Fruit fly (Drosophila melanogaster): ENCODE results near the gene CG11779.
A peak's percentile ranks its signal among the peaks of the same experiment; 100 is the strongest.

Gene CG11779

DNA sequence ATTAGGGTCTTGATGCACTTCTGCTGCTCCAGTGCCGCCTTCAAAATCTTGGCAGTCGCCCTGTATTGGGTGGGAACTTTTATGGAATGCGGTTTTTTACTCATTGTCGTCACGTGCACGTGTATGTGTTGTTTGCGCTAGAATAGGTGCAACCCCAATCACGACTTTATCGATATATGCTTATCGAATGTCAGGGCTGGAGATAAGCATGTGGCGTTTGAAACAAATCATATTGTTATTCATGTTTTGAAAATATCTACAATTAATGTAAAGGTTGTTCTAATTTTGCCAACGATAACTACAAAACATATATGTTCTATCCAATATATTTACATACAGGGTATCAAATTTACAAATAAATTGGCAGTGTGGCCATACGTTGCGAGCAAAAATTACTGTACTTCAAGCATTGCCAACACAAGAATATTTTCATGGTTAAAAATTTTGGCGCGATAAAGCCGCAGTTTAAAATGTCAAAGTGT lies 2.5 kb upstream of the CG11779 start, which contains the start of the genes CG42359 and Nsun5 (continued):
- TF ChIP-seq btn (GFP tag; optimal IDR thresholded peaks at IDR 0.05), result peak; percentile 65
- TF ChIP-seq CG12391 (tag; optimal IDR thresholded peaks at IDR 0.05), result peak; percentile 96
- peak; percentile 94 for TF ChIP-seq CG8290 (GFP tag; optimal IDR thresholded peaks at IDR 0.05)
- TF ChIP-seq CG8290 (tag; optimal IDR thresholded peaks at IDR 0.05), result peak; percentile 80 to 96
- peak; percentile 84 for TF ChIP-seq CG3281 (GFP tag; optimal IDR thresholded peaks at IDR 0.05)
- TF ChIP-seq Deaf1 (tag; optimal IDR thresholded peaks at IDR 0.05), result peak; percentile 62
- peak; percentile 83 for TF ChIP-seq p53 (GFP tag; optimal IDR thresholded peaks at IDR 0.05)
- TF ChIP-seq cas (GFP tag; IDR thresholded peaks at IDR 0.05), result peak; percentile 72
- peak; percentile 91 for TF ChIP-seq Xrp1 (GFP tag; IDR thresholded peaks at IDR 0.05)
- peak; percentile 86 for TF ChIP-seq CG12744 (GFP tag; optimal IDR thresholded peaks at IDR 0.05)
- TF ChIP-seq tup (GFP tag; optimal IDR thresholded peaks at IDR 0.05), result peak; percentile 67
- TF ChIP-seq Fer3 (tag; optimal IDR thresholded peaks at IDR 0.05), result peak; percentile 86
- peak; percentile 92 for TF ChIP-seq CG10267 (tag; optimal IDR thresholded peaks at IDR 0.05)
- peak in 1 of 2 experiments; percentile 59 for TF ChIP-seq crp (GFP tag; optimal IDR thresholded peaks at IDR 0.05)
- peak; percentile 86 for TF ChIP-seq tgo (GFP tag; IDR thresholded peaks at IDR 0.05)
- TF ChIP-seq sug (tag; optimal IDR thresholded peaks at IDR 0.05), result peak; percentile 90
- peak; percentile 85 for TF ChIP-seq wek (GFP tag; optimal IDR thresholded peaks at IDR 0.05)
- peak; percentile 95 for TF ChIP-seq Hsf (GFP tag; optimal IDR thresholded peaks at IDR 0.05)
- peak; percentile 77 for TF ChIP-seq CG2889 (GFP tag; IDR thresholded peaks at IDR 0.05)
- peak; percentile 46 for TF ChIP-seq CG2875 (GFP tag; optimal IDR thresholded peaks at IDR 0.05)
- TF ChIP-seq dmrt99B (tag; optimal IDR thresholded peaks at IDR 0.05), result peak; percentile 81
- peak; percentile 80 for TF ChIP-seq CG3995 (GFP tag; optimal IDR thresholded peaks at IDR 0.05)
- TF ChIP-seq Meics (GFP tag; optimal IDR thresholded peaks at IDR 0.05), result peak; percentile 83
- peak; percentile 91 for TF ChIP-seq CG9727 (GFP tag; optimal IDR thresholded peaks at IDR 0.05)
- peak; percentile 75 for TF ChIP-seq Myb (GFP tag; optimal IDR thresholded peaks at IDR 0.05)
- TF ChIP-seq tx (GFP tag; optimal IDR thresholded peaks at IDR 0.05), result peak; percentile 91
- peak; percentile 94 for TF ChIP-seq CG17829 (tag; optimal IDR thresholded peaks at IDR 0.05)
- peak; percentile 88 for TF ChIP-seq gt (GFP tag; IDR thresholded peaks at IDR 0.05)
- TF ChIP-seq Lim3 (GFP tag; IDR thresholded peaks at IDR 0.05), result no peak
- TF ChIP-seq Hr51 (GFP tag; optimal IDR thresholded peaks at IDR 0.05), result peak; percentile 84 to 87
- TF ChIP-seq sima (GFP tag; optimal IDR thresholded peaks at IDR 0.05), result peak; percentile 62
- peak; percentile 94 for TF ChIP-seq CG9932 (GFP tag; IDR thresholded peaks at IDR 0.05)
- TF ChIP-seq CG3407 (GFP tag; optimal IDR thresholded peaks at IDR 0.05), result peak; percentile 73
- peak; percentile 68 for TF ChIP-seq CG33557 (GFP tag; optimal IDR thresholded peaks at IDR 0.05)
- peak; percentile 83 for TF ChIP-seq wdn (GFP tag; IDR thresholded peaks at IDR 0.05)
- TF ChIP-seq Awh (GFP tag; IDR thresholded peaks at IDR 0.05), result peak; percentile 85
- no peak for TF ChIP-seq pros (GFP tag; optimal IDR thresholded peaks at IDR 0.05)
- TF ChIP-seq eve (GFP tag; optimal IDR thresholded peaks at IDR 0.05), result no peak
- peak; percentile 88 for TF ChIP-seq CG9817 (tag; optimal IDR thresholded peaks at IDR 0.05)
- TF ChIP-seq Hey (tag; optimal IDR thresholded peaks at IDR 0.05), result peak; percentile 72
- TF ChIP-seq psq (GFP tag; optimal IDR thresholded peaks at IDR 0.05), result peak; percentile 67
- TF ChIP-seq nmo (GFP tag; optimal IDR thresholded peaks at IDR 0.05), result peak; percentile 92
- peak; percentile 91 for TF ChIP-seq CG11456 (GFP tag; IDR thresholded peaks at IDR 0.05)
- peak; percentile 78 for TF ChIP-seq CG12104 (GFP tag; optimal IDR thresholded peaks at IDR 0.05)
- TF ChIP-seq CG3838 (GFP tag; optimal IDR thresholded peaks at IDR 0.05), result peak; percentile 79
- peak; percentile 88 for TF ChIP-seq CrebB (tag; optimal IDR thresholded peaks at IDR 0.05)
- peak; percentile 80 for TF ChIP-seq sens-2 (GFP tag; IDR thresholded peaks at IDR 0.05)
- TF ChIP-seq Sin3A (optimal IDR thresholded peaks at IDR 0.05), result peak; percentile 92
- peak; percentile 76 for TF ChIP-seq tio (GFP tag; optimal IDR thresholded peaks at IDR 0.05)
- TF ChIP-seq CG33213 (GFP tag; optimal IDR thresholded peaks at IDR 0.05), result peak; percentile 95
- TF ChIP-seq z (GFP tag; IDR thresholded peaks at IDR 0.05), result no peak
- TF ChIP-seq ab (GFP tag; optimal IDR thresholded peaks at IDR 0.05), result peak; percentile 36

Data from whole organism, embryonic.